Fruit fly (Drosophila melanogaster) S2 (cell line): ENCODE results near the gene tap.

Source experiments
- CG8478 ChIP-seq: fragments of >200 bp; optimal IDR thresholded peaks from 2 replicates; lab custom pipeline; 2018
- CTCF ChIP-seq, 2 experiments: fragments of >200 bp; optimal IDR thresholded peaks; 2 replicates each; lab custom pipeline; 2018

DNA sequence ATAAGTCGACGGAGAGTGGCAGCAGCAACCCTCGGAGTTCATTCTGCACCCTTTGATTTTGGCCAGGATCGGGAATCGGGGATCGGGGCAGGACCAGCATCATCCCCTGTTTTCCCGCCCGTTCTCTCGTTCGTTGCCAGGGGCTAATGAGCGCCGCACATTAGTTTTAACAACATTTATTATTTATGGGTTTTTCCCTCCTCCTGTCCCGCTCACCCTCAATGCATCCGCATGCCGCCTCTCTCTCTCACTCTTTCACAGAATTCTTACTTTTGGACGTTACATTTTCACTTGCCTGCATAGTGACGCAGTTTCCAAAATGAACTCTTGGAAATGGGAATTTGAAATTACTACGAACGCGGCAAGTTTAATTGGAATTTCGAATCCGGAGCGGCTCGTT lies 7.5 kb downstream of the tap start:
- TF ChIP-seq CG8478 (no peak), CTCF (optimal IDR thresholded peaks at IDR 0.05; lab: Kevin White, UChicago) (no peak)
